Worm (Caenorhabditis elegans): ENCODE measurements around the gene sumv-1.

Gene sumv-1

ce11 chrIII:5208992-5209391, 45.0 kb downstream of the sumv-1 start, which contains the start of gene syx-16:
TSS of gene syx-16 (minus strand) at chrIII:5209109.
- TF ChIP-seq him-1 (tag; optimal IDR thresholded peaks at IDR 0.05) (no peak), dao-5 (tag; optimal IDR thresholded peaks at IDR 0.05) (no peak), W03F9.2 (tag; optimal IDR thresholded peaks at IDR 0.05) (no peak)

ce11 chrIII:5206861-5207414, 47.0 kb downstream of the sumv-1 start, which contains the start of gene morc-1:
TSS of gene morc-1 (minus strand) at chrIII:5206911.
- TF ChIP-seq dao-5 (tag; optimal IDR thresholded peaks at IDR 0.05), result no peak
- no peak for TF ChIP-seq him-1 (tag; optimal IDR thresholded peaks at IDR 0.05)
- no peak for TF ChIP-seq W03F9.2 (tag; optimal IDR thresholded peaks at IDR 0.05)

- TF ChIP-seq dao-5 (tag; optimal IDR thresholded peaks at IDR 0.05) (no peak), W03F9.2 (tag; optimal IDR thresholded peaks at IDR 0.05) (peak; percentile 8)
Measured at ce11 chrIII:5203310-5203709, 50.7 kb downstream of the sumv-1 start.

ce11 chrIII:5202641-5203040, 51.3 kb downstream of the sumv-1 start:
- no peak for TF ChIP-seq him-1 (tag; optimal IDR thresholded peaks at IDR 0.05)
- TF ChIP-seq W03F9.2 (tag; optimal IDR thresholded peaks at IDR 0.05), result peak; percentile 46
- TF ChIP-seq dao-5 (tag; optimal IDR thresholded peaks at IDR 0.05), result no peak

- TF ChIP-seq him-1 (tag; optimal IDR thresholded peaks at IDR 0.05) (no peak), dao-5 (tag; optimal IDR thresholded peaks at IDR 0.05) (no peak), W03F9.2 (tag; optimal IDR thresholded peaks at IDR 0.05) (no peak)
Measured at ce11 chrIII:5201267-5201666, 52.7 kb downstream of the sumv-1 start.

- TF ChIP-seq dao-5 (tag; optimal IDR thresholded peaks at IDR 0.05) (no peak), W03F9.2 (tag; optimal IDR thresholded peaks at IDR 0.05) (no peak), him-1 (tag; optimal IDR thresholded peaks at IDR 0.05) (no peak)
Measured at ce11 chrIII:5200349-5200748, 53.6 kb downstream of the sumv-1 start.

- TF ChIP-seq him-1 (tag; optimal IDR thresholded peaks at IDR 0.05), result no peak
- TF ChIP-seq W03F9.2 (tag; optimal IDR thresholded peaks at IDR 0.05), result no peak
- TF ChIP-seq dao-5 (tag; optimal IDR thresholded peaks at IDR 0.05), result no peak
Measured at ce11 chrIII:5199577-5199976, 54.4 kb downstream of the sumv-1 start, which contains the start of gene emb-8. TSS of gene emb-8 (minus strand) at chrIII:5199677.
